Worm (Caenorhabditis elegans) whole organism, L3 larva: ENCODE data around the gene C16A11.2.

ENCODE experiments used
- ZK546.5 ChIP-seq: sonication (generic microtip); optimal IDR thresholded peaks from 2 replicates; lab custom pipeline; 2017; ENCODE audit warnings: missing biosample characterization, missing genetic modification characterization
- aly-2 ChIP-seq: fragments of 150-350 bp; optimal IDR thresholded peaks from 2 replicates; lab custom pipeline; 2014; ENCODE audit warnings: missing biosample characterization, missing genetic modification characterization
- elt-2 ChIP-seq: sonication (generic microtip); optimal IDR thresholded peaks from 2 replicates; lab custom pipeline; 2016; ENCODE audit warnings: missing genetic modification reagents, mild to moderate bottlenecking, missing genetic modification characterization, missing compliant biosample characterization
- nhr-12 ChIP-seq: fragments of 150-350 bp; optimal IDR thresholded peaks from 2 replicates; lab custom pipeline; 2014; ENCODE audit warnings: missing biosample characterization, missing genetic modification characterization

ce11 chrII:4267711-4268110 lies 29.7 kb downstream of the C16A11.2 start:
- no peak for TF ChIP-seq elt-2
- TF ChIP-seq ZK546.5 (tag; lab: Kevin White, UChicago) = no peak
- no peak for TF ChIP-seq aly-2 (tag; lab: Kevin White, UChicago)
- TF ChIP-seq nhr-12 (tag; lab: Kevin White, UChicago) = no peak
